Worm (Caenorhabditis elegans) whole organism, L2 larva: Measurements from ENCODE around the gene C17C3.6.

ENCODE experiments used
- C34F6.9 ChIP-seq: fragments of 150-350 bp; optimal IDR thresholded peaks from 2 replicates; lab custom pipeline; 2014; ENCODE audit warnings: missing biosample characterization, missing genetic modification characterization
- F13H6.1 ChIP-seq: sonication (generic microtip); optimal IDR thresholded peaks from 2 replicates; lab custom pipeline; 2016; ENCODE audit warnings: missing genetic modification characterization, missing compliant biosample characterization
- R02D3.7 ChIP-seq: fragments of 150-350 bp; optimal IDR thresholded peaks from 2 replicates; lab custom pipeline; 2014; ENCODE audit warnings: missing biosample characterization, missing genetic modification characterization
- Y55F3AM.14 ChIP-seq: fragments of 200-800 bp; sonication (Bioruptor generic); optimal IDR thresholded peaks from 2 replicates; lab custom pipeline; 2018; ENCODE audit warnings: mild to moderate bottlenecking, missing genetic modification characterization, missing compliant biosample characterization
- ZK546.5 ChIP-seq: sonication (generic microtip); optimal IDR thresholded peaks from 2 replicates; lab custom pipeline; 2017; ENCODE audit warnings: missing biosample characterization, missing genetic modification characterization
- ama-1 ChIP-seq: fragments of 150-350 bp; optimal IDR thresholded peaks from 2 replicates; lab custom pipeline; 2018; ENCODE audit warnings: inconsistent platforms
- blmp-1 ChIP-seq: sonication (generic microtip); optimal IDR thresholded peaks from 2 replicates; lab custom pipeline; 2017; ENCODE audit warnings: missing genetic modification characterization, mild to moderate bottlenecking, missing compliant biosample characterization, antibody characterized with exemption, moderate library complexity; ENCODE audit not compliant: insufficient read depth
- ceh-16 ChIP-seq: fragments of 150-350 bp; optimal IDR thresholded peaks from 2 replicates; lab custom pipeline; 2014; ENCODE audit warnings: missing biosample characterization, missing genetic modification characterization
- ceh-82 ChIP-seq: fragments of 150-350 bp; optimal IDR thresholded peaks from 2 replicates; lab custom pipeline; 2014; ENCODE audit warnings: missing biosample characterization, missing genetic modification characterization
- crh-2 ChIP-seq: sonication (generic microtip); optimal IDR thresholded peaks from 2 replicates; lab custom pipeline; 2017; ENCODE audit warnings: missing biosample characterization, missing genetic modification characterization
- egl-27 ChIP-seq: sonication (generic microtip); optimal IDR thresholded peaks from 3 replicates; lab custom pipeline; 2017; ENCODE audit warnings: missing biosample characterization, missing genetic modification reagents, missing genetic modification characterization
- elt-3 ChIP-seq: sonication (generic microtip); optimal IDR thresholded peaks from 2 replicates; lab custom pipeline; 2017; ENCODE audit warnings: missing biosample characterization, missing genetic modification characterization
- fos-1 ChIP-seq: fragments of 150-350 bp; optimal IDR thresholded peaks from 2 replicates; lab custom pipeline; 2014; ENCODE audit warnings: missing biosample characterization, missing genetic modification characterization
- gmeb-1 ChIP-seq: fragments of 150-350 bp; optimal IDR thresholded peaks from 2 replicates; lab custom pipeline; 2014; ENCODE audit warnings: missing biosample characterization, missing genetic modification characterization
- lin-11 ChIP-seq: fragments of 150-350 bp; sonication (generic microtip); optimal IDR thresholded peaks from 2 replicates; lab custom pipeline; 2014; ENCODE audit warnings: missing biosample characterization, missing genetic modification characterization, inconsistent platforms, mixed read lengths
- lin-39 ChIP-seq: fragments of 150-350 bp; optimal IDR thresholded peaks from 2 replicates; lab custom pipeline; 2014; ENCODE audit warnings: missing biosample characterization, missing genetic modification reagents, missing genetic modification characterization
- lsy-2 ChIP-seq, 2 experiments: fragments of 150-350 bp in 1 of 2; sonication (generic microtip) in 1 of 2; optimal IDR thresholded peaks; 2 replicates each; lab custom pipeline; 2014 to 2017; ENCODE audit warnings: missing biosample characterization in 2 of 2, missing genetic modification characterization in 2 of 2
- mab-5 ChIP-seq: fragments of 150-350 bp; optimal IDR thresholded peaks from 2 replicates; lab custom pipeline; 2014; ENCODE audit warnings: missing biosample characterization, missing genetic modification characterization
- mbf-1 ChIP-seq: sonication (generic microtip); optimal IDR thresholded peaks from 2 replicates; lab custom pipeline; 2017; ENCODE audit warnings: missing biosample characterization, missing genetic modification characterization
- mdl-1 ChIP-seq, 2 experiments: fragments of 150-350 bp in 1 of 2; sonication (generic microtip) in 1 of 2; optimal IDR thresholded peaks; 2 replicates each; lab custom pipeline; 2017; ENCODE audit warnings: missing biosample characterization in 2 of 2, missing genetic modification characterization in 2 of 2
- nhr-10 ChIP-seq: sonication (generic microtip); optimal IDR thresholded peaks from 2 replicates; lab custom pipeline; 2017; ENCODE audit warnings: missing biosample characterization, missing genetic modification characterization
- nhr-11 ChIP-seq: fragments of 150-350 bp; optimal IDR thresholded peaks from 2 replicates; lab custom pipeline; 2014; ENCODE audit warnings: missing biosample characterization, missing genetic modification characterization
- nhr-12 ChIP-seq: fragments of 150-350 bp; optimal IDR thresholded peaks from 2 replicates; lab custom pipeline; 2014; ENCODE audit warnings: missing biosample characterization, missing genetic modification characterization
- nhr-129 ChIP-seq: fragments of 150-350 bp; optimal IDR thresholded peaks from 2 replicates; lab custom pipeline; 2014; ENCODE audit warnings: missing biosample characterization, missing genetic modification characterization
- nhr-237 ChIP-seq: fragments of 150-350 bp; optimal IDR thresholded peaks from 2 replicates; lab custom pipeline; 2014; ENCODE audit warnings: missing biosample characterization, missing genetic modification characterization
- nhr-6 ChIP-seq: fragments of 150-350 bp; optimal IDR thresholded peaks from 2 replicates; lab custom pipeline; 2014; ENCODE audit warnings: missing biosample characterization, missing genetic modification characterization
- nhr-77 ChIP-seq: fragments of 150-350 bp; optimal IDR thresholded peaks from 2 replicates; lab custom pipeline; 2014; ENCODE audit warnings: missing biosample characterization, missing genetic modification characterization
- sem-4 ChIP-seq: fragments of 150-350 bp; optimal IDR thresholded peaks from 2 replicates; lab custom pipeline; 2014; ENCODE audit warnings: missing biosample characterization, missing genetic modification reagents, missing genetic modification characterization
- skn-1 ChIP-seq: sonication (generic microtip); optimal IDR thresholded peaks from 2 replicates; lab custom pipeline; 2017; ENCODE audit warnings: missing biosample characterization, missing genetic modification characterization
- sma-9 ChIP-seq, 2 experiments: fragments of 150-350 bp in 1 of 2; sonication (generic microtip) in 1 of 2; optimal IDR thresholded peaks; 2 replicates each; lab custom pipeline; 2014 to 2016; ENCODE audit warnings: missing genetic modification characterization in 2 of 2, mild to moderate bottlenecking in 1 of 2, missing biosample characterization in 1 of 2, missing compliant biosample characterization in 1 of 2, missing genetic modification reagents in 1 of 2, moderate library complexity in 1 of 2
- snpc-4 ChIP-seq: fragments of 150-350 bp; optimal IDR thresholded peaks from 2 replicates; lab custom pipeline; 2014; ENCODE audit warnings: missing biosample characterization, missing genetic modification characterization
- unc-39 ChIP-seq: fragments of 150-350 bp; optimal IDR thresholded peaks from 2 replicates; lab custom pipeline; 2014; ENCODE audit warnings: missing biosample characterization, missing genetic modification characterization
- unc-55 ChIP-seq: fragments of 150-350 bp; sonication (generic microtip); optimal IDR thresholded peaks from 3 replicates; lab custom pipeline; 2014; ENCODE audit warnings: missing biosample characterization, missing genetic modification reagents, missing genetic modification characterization
- unc-62 ChIP-seq: fragments of 150-350 bp; optimal IDR thresholded peaks from 2 replicates; lab custom pipeline; 2014; ENCODE audit warnings: missing biosample characterization, missing genetic modification reagents, missing genetic modification characterization
- zag-1 ChIP-seq: fragments of 150-350 bp; optimal IDR thresholded peaks from 2 replicates; lab custom pipeline; 2014; ENCODE audit warnings: missing biosample characterization, missing genetic modification characterization

The C17C3.6 gene

DNA sequence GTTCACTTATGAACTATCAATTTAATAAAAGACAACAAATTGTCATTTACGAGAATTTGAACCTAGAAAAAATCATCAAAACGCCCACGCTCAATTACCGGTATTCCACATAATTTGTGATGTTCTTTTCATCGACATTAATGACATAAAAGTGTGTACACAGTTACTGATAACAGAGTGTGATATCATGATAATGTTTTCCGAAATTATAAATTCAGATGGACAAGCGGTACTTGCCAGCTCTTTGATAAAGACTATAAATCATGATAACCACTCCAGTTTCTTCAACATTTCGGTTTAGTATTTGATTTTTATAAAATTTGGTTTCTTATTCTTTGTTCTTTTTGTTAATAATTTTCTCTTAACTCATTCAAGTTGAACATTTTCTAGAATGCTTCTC is 35.9 kb downstream of the C17C3.6 start, which contains the start of gene lys-8:
lys-8 (plus strand) TSS at position 391 of the 400 bp plus-strand sequence.
- no peak for TF ChIP-seq ceh-16 (tag; lab: Kevin White, UChicago)
- peak; percentile 78 for TF ChIP-seq sma-9 (GFP tag; optimal IDR thresholded peaks at IDR 0.05; lab: Kevin White, UChicago)
- TF ChIP-seq sma-9 (tag; optimal IDR thresholded peaks at IDR 0.05; lab: Kevin White, UChicago): no peak
- TF ChIP-seq ZK546.5: no peak
- peak; percentile 67 for TF ChIP-seq crh-2 (tag; lab: Kevin White, UChicago)
- TF ChIP-seq F13H6.1: peak; percentile 52
- TF ChIP-seq fos-1 (tag; lab: Kevin White, UChicago): peak; percentile 97
- TF ChIP-seq nhr-11 (tag; lab: Kevin White, UChicago): no peak
- TF ChIP-seq nhr-10 (tag; lab: Kevin White, UChicago): no peak
- no peak for TF ChIP-seq R02D3.7 (tag; lab: Kevin White, UChicago)
- no peak for TF ChIP-seq unc-55 (GFP tag; lab: Kevin White, UChicago)
- peak; percentile 58 for TF ChIP-seq skn-1
- no peak for TF ChIP-seq lin-11
- peak; percentile 32 for TF ChIP-seq gmeb-1 (tag; lab: Kevin White, UChicago)
- TF ChIP-seq sem-4 (tag; lab: Kevin White, UChicago): no peak
- no peak for TF ChIP-seq blmp-1 (tag; lab: Kevin White, UChicago)

DNA sequence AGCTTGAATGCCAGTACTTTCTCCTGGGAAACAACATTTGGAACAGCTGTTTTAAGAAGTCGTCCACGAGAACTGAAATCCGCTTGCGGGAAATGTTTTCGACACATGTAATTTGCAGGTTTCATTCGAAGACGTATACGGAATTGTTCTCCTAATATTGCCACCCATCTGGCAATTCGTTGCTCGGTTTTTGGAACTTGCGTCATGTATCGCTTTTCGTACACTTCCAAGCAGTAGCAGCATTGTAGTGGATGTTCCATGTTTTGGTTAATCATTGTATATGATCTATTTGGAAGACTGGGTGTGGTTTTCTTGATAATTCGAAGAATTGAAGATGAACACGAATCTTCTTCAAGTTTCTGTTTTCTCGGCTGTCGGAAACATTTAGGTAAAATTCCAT is 37.9 kb downstream of the C17C3.6 start:
- TF ChIP-seq ceh-16 (tag; lab: Kevin White, UChicago) (no peak), Y55F3AM.14 (GFP tag; lab: Kevin White, UChicago) (no peak), ceh-82 (tag; lab: Kevin White, UChicago) (no peak), nhr-10 (tag; lab: Kevin White, UChicago) (no peak), crh-2 (tag; lab: Kevin White, UChicago) (no peak), R02D3.7 (tag; lab: Kevin White, UChicago) (no peak), nhr-6 (tag; lab: Kevin White, UChicago) (no peak), nhr-129 (tag; lab: Kevin White, UChicago) (no peak), mab-5 (no peak), sem-4 (tag; lab: Kevin White, UChicago) (no peak), zag-1 (tag; lab: Kevin White, UChicago) (no peak), snpc-4 (tag; lab: Kevin White, UChicago) (no peak), lin-39 (tag; lab: Kevin White, UChicago) (no peak), nhr-11 (tag; lab: Kevin White, UChicago) (no peak), sma-9 (GFP tag; optimal IDR thresholded peaks at IDR 0.05; lab: Kevin White, UChicago) (no peak), sma-9 (tag; optimal IDR thresholded peaks at IDR 0.05; lab: Kevin White, UChicago) (no peak), blmp-1 (tag; lab: Kevin White, UChicago) (no peak), gmeb-1 (tag; lab: Kevin White, UChicago) (no peak), unc-55 (GFP tag; lab: Kevin White, UChicago) (no peak), mbf-1 (tag; lab: Kevin White, UChicago) (no peak)

DNA sequence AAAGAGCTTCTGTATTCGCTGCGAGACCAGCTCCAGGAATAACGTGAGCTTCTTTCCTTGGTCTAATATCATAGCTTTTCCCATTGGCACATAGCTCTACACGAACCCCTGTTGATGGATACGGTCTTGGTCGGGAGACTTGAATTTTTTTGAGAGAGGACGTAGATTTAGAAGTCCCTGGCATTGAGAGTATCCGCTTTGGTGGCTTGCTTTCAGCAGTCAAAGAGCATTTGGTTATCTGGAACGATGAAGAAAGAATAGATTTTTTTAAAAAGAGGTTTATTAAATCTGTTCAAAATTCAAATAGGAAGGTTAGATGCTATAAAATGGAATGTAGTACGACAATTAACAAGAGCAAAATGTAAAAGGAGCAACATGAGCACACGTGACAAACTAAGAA is 39.8 kb downstream of the C17C3.6 start, which contains the start of gene C17G10.13:
C17G10.13 (minus strand) TSS at position 101 of the 400 bp plus-strand sequence.
- TF ChIP-seq lin-11: no peak
- TF ChIP-seq nhr-237 (tag; lab: Kevin White, UChicago): no peak
- no peak for TF ChIP-seq nhr-12 (tag; lab: Kevin White, UChicago)
- no peak for TF ChIP-seq ama-1 (lab: Kevin White, UChicago)
- TF ChIP-seq unc-55 (GFP tag; lab: Kevin White, UChicago): no peak
- no peak for TF ChIP-seq lin-39 (tag; lab: Kevin White, UChicago)
- TF ChIP-seq nhr-11 (tag; lab: Kevin White, UChicago): no peak
- TF ChIP-seq sem-4 (tag; lab: Kevin White, UChicago): no peak
- TF ChIP-seq gmeb-1 (tag; lab: Kevin White, UChicago): no peak
- TF ChIP-seq R02D3.7 (tag; lab: Kevin White, UChicago): no peak
- TF ChIP-seq mdl-1 (tag; optimal IDR thresholded peaks at IDR 0.05; lab: Kevin White, UChicago): no peak
- TF ChIP-seq snpc-4 (tag; lab: Kevin White, UChicago): no peak
- TF ChIP-seq ZK546.5: no peak
- no peak for TF ChIP-seq unc-39 (tag; lab: Kevin White, UChicago)
- TF ChIP-seq nhr-10 (tag; lab: Kevin White, UChicago): no peak
- TF ChIP-seq elt-3 (tag; lab: Kevin White, UChicago): no peak
- TF ChIP-seq lsy-2 (tag; optimal IDR thresholded peaks at IDR 0.05; lab: Kevin White, UChicago): no peak
- no peak for TF ChIP-seq nhr-77 (tag; lab: Kevin White, UChicago)
- TF ChIP-seq skn-1: no peak
- no peak for TF ChIP-seq Y55F3AM.14 (GFP tag; lab: Kevin White, UChicago)
- TF ChIP-seq, all 48 proteins: peak for 0

DNA sequence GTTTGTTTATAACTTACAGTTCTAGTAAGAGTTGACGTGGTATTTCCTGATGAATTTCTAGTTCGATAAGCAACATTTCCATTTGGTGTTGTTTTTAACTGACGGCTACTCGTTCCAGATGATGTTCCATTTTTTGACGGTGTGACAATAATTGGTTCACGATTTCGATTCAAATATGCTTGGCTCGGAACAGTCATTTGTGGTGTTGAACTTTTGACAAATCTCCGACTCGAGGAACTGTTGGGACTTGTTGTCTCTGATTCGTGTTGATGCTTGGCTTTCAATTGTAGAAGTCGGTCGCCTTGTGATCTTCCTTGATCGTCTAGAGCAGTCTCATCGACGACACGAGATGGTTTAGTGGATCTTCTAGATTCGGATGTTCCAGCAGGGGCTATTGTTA is 41.7 kb downstream of the C17C3.6 start:
- TF ChIP-seq ZK546.5 (no peak), ceh-16 (tag; lab: Kevin White, UChicago) (no peak), egl-27 (tag; lab: Kevin White, UChicago) (no peak), C34F6.9 (tag; lab: Kevin White, UChicago) (no peak), unc-62 (GFP tag; lab: Kevin White, UChicago) (no peak), elt-3 (tag; lab: Kevin White, UChicago) (no peak), ama-1 (lab: Kevin White, UChicago) (no peak)
